Worm (Caenorhabditis elegans) whole organism, L3 larva: ENCODE data around the gene ttbk-5.
A peak's percentile ranks its signal among the peaks of the same experiment; 100 is the strongest.

Source experiments
- ZK546.5 ChIP-seq: sonication (generic microtip); optimal IDR thresholded peaks from 2 replicates; lab custom pipeline; 2017; ENCODE audit warnings: missing biosample characterization, missing genetic modification characterization
- aly-2 ChIP-seq: fragments of 150-350 bp; optimal IDR thresholded peaks from 2 replicates; lab custom pipeline; 2014; ENCODE audit warnings: missing biosample characterization, missing genetic modification characterization
- ama-1 ChIP-seq: fragments of 150-350 bp; optimal IDR thresholded peaks from 2 replicates; lab custom pipeline; 2018
- ceh-28 ChIP-seq: fragments of 150-350 bp; optimal IDR thresholded peaks from 2 replicates; lab custom pipeline; 2014; ENCODE audit warnings: missing biosample characterization, missing genetic modification reagents, missing genetic modification characterization
- ceh-82 ChIP-seq: fragments of 150-350 bp; optimal IDR thresholded peaks from 2 replicates; lab custom pipeline; 2014; ENCODE audit warnings: missing biosample characterization, missing genetic modification characterization
- ceh-9 ChIP-seq: sonication (generic microtip); optimal IDR thresholded peaks from 2 replicates; lab custom pipeline; 2018; ENCODE audit warnings: missing biosample characterization, missing genetic modification characterization
- daf-12 ChIP-seq: fragments of 150-350 bp; optimal IDR thresholded peaks from 2 replicates; lab custom pipeline; 2014; ENCODE audit warnings: missing biosample characterization, missing genetic modification reagents, missing genetic modification characterization
- egl-5 ChIP-seq: fragments of 150-350 bp; optimal IDR thresholded peaks from 2 replicates; lab custom pipeline; 2017; ENCODE audit warnings: missing biosample characterization, missing genetic modification reagents, missing genetic modification characterization, inconsistent platforms
- elt-1 ChIP-seq: fragments of 150-350 bp; optimal IDR thresholded peaks from 2 replicates; lab custom pipeline; 2014; ENCODE audit warnings: missing biosample characterization, missing genetic modification characterization
- elt-3 ChIP-seq, 3 experiments: fragments of 150-350 bp in 1 of 3; sonication (generic microtip) in 2 of 3; optimal IDR thresholded peaks; 2 replicates in 2 of 3; 4 replicates in 1 of 3; lab custom pipeline; 2014 to 2017; ENCODE audit warnings: missing biosample characterization in 3 of 3, missing genetic modification characterization in 3 of 3
- eor-1 ChIP-seq, 2 experiments: fragments of 150-350 bp; optimal IDR thresholded peaks; 2 replicates each; lab custom pipeline; 2014 to 2018; ENCODE audit warnings: missing biosample characterization in 2 of 2, missing genetic modification characterization in 2 of 2
- fkh-10 ChIP-seq: sonication (generic microtip); optimal IDR thresholded peaks from 2 replicates; lab custom pipeline; 2017; ENCODE audit warnings: missing biosample characterization, missing genetic modification reagents, missing genetic modification characterization
- fkh-2 ChIP-seq: fragments of 150-350 bp; optimal IDR thresholded peaks from 2 replicates; lab custom pipeline; 2014; ENCODE audit warnings: missing biosample characterization, missing genetic modification reagents, missing genetic modification characterization
- fos-1 ChIP-seq: fragments of 150-350 bp; optimal IDR thresholded peaks from 2 replicates; lab custom pipeline; 2014; ENCODE audit warnings: missing biosample characterization, missing genetic modification characterization
- hmg-11 ChIP-seq: sonication (generic microtip); optimal IDR thresholded peaks from 2 replicates; lab custom pipeline; 2016; ENCODE audit warnings: missing genetic modification characterization, missing compliant biosample characterization
- jun-1 ChIP-seq: fragments of 150-350 bp; optimal IDR thresholded peaks from 2 replicates; lab custom pipeline; 2014; ENCODE audit warnings: missing biosample characterization, missing genetic modification reagents, missing genetic modification characterization
- lin-15B ChIP-seq: fragments of 150-350 bp; optimal IDR thresholded peaks from 2 replicates; lab custom pipeline; 2014; ENCODE audit warnings: missing biosample characterization, missing genetic modification characterization
- lin-39 ChIP-seq: fragments of 150-350 bp; optimal IDR thresholded peaks from 2 replicates; lab custom pipeline; 2018; ENCODE audit warnings: missing biosample characterization, missing genetic modification reagents, missing genetic modification characterization
- lsy-12 ChIP-seq: sonication (generic microtip); optimal IDR thresholded peaks from 2 replicates; lab custom pipeline; 2016; ENCODE audit warnings: mild to moderate bottlenecking, missing genetic modification characterization, missing compliant biosample characterization
- mml-1 ChIP-seq: fragments of 150-350 bp; sonication (generic microtip); optimal IDR thresholded peaks from 3 replicates; lab custom pipeline; 2014; ENCODE audit warnings: missing biosample characterization, missing genetic modification characterization
- nfya-1 ChIP-seq: sonication (generic microtip); optimal IDR thresholded peaks from 2 replicates; lab custom pipeline; 2017; ENCODE audit warnings: missing genetic modification characterization, mild to moderate bottlenecking, missing compliant biosample characterization, antibody characterized with exemption, moderate library complexity; ENCODE audit not compliant: insufficient read depth
- nhr-11 ChIP-seq: fragments of 150-350 bp; optimal IDR thresholded peaks from 2 replicates; lab custom pipeline; 2014; ENCODE audit warnings: missing biosample characterization, missing genetic modification characterization
- nhr-12 ChIP-seq: fragments of 150-350 bp; optimal IDR thresholded peaks from 2 replicates; lab custom pipeline; 2014; ENCODE audit warnings: missing biosample characterization, missing genetic modification characterization
- nhr-23 ChIP-seq: fragments of 150-350 bp; optimal IDR thresholded peaks from 2 replicates; lab custom pipeline; 2014; ENCODE audit warnings: missing biosample characterization, missing genetic modification reagents, missing genetic modification characterization
- nhr-237 ChIP-seq: fragments of 150-350 bp; optimal IDR thresholded peaks from 2 replicates; lab custom pipeline; 2014; ENCODE audit warnings: missing biosample characterization, missing genetic modification characterization
- nhr-25 ChIP-seq: sonication (generic microtip); optimal IDR thresholded peaks from 2 replicates; lab custom pipeline; 2017; ENCODE audit warnings: missing biosample characterization, missing genetic modification characterization
- nhr-28 ChIP-seq: fragments of 150-350 bp; optimal IDR thresholded peaks from 2 replicates; lab custom pipeline; 2014; ENCODE audit warnings: missing biosample characterization, missing genetic modification characterization
- nhr-67 ChIP-seq: fragments of 150-350 bp; optimal IDR thresholded peaks from 2 replicates; lab custom pipeline; 2014; ENCODE audit warnings: missing biosample characterization, missing genetic modification characterization
- nhr-76 ChIP-seq: fragments of 150-350 bp; sonication (generic microtip); optimal IDR thresholded peaks from 5 replicates; lab custom pipeline; 2014; ENCODE audit warnings: missing biosample characterization, missing genetic modification characterization
- nhr-77 ChIP-seq: fragments of 150-350 bp; optimal IDR thresholded peaks from 2 replicates; lab custom pipeline; 2014; ENCODE audit warnings: missing biosample characterization, missing genetic modification characterization
- pha-4 ChIP-seq: fragments of 150-350 bp; optimal IDR thresholded peaks from 2 replicates; lab custom pipeline; 2014; ENCODE audit warnings: missing biosample characterization, missing genetic modification reagents, missing genetic modification characterization
- pqm-1 ChIP-seq: fragments of 150-350 bp; optimal IDR thresholded peaks from 2 replicates; lab custom pipeline; 2017; ENCODE audit warnings: missing biosample characterization, missing genetic modification characterization, inconsistent platforms
- sea-2 ChIP-seq: fragments of 150-350 bp; sonication (generic microtip); optimal IDR thresholded peaks from 4 replicates; lab custom pipeline; 2014; ENCODE audit warnings: missing biosample characterization, missing genetic modification reagents, missing genetic modification characterization
- skn-1 ChIP-seq: fragments of 150-350 bp; optimal IDR thresholded peaks from 2 replicates; lab custom pipeline; 2014; ENCODE audit warnings: missing biosample characterization, missing genetic modification characterization
- snpc-4 ChIP-seq: fragments of 150-350 bp; optimal IDR thresholded peaks from 2 replicates; lab custom pipeline; 2014; ENCODE audit warnings: missing biosample characterization, missing genetic modification characterization
- tbx-2 ChIP-seq: sonication (generic microtip); optimal IDR thresholded peaks from 2 replicates; lab custom pipeline; 2016; ENCODE audit warnings: mild to moderate bottlenecking, missing genetic modification characterization, missing compliant biosample characterization
- unc-39 ChIP-seq: sonication (generic microtip); optimal IDR thresholded peaks from 4 replicates; lab custom pipeline; 2017; ENCODE audit warnings: missing biosample characterization, missing genetic modification characterization
- unc-62 ChIP-seq: fragments of 150-350 bp; sonication (generic microtip); optimal IDR thresholded peaks from 4 replicates; lab custom pipeline; 2014; ENCODE audit warnings: missing biosample characterization, missing genetic modification reagents, missing genetic modification characterization
- zag-1 ChIP-seq: fragments of 150-350 bp; optimal IDR thresholded peaks from 2 replicates; lab custom pipeline; 2014; ENCODE audit warnings: missing biosample characterization, missing genetic modification characterization
- ztf-11 ChIP-seq: fragments of 150-350 bp; optimal IDR thresholded peaks from 2 replicates; lab custom pipeline; 2014; ENCODE audit warnings: missing biosample characterization, missing genetic modification characterization
- ztf-4 ChIP-seq: fragments of 150-350 bp; optimal IDR thresholded peaks from 2 replicates; lab custom pipeline; 2014; ENCODE audit warnings: missing biosample characterization, missing genetic modification characterization

ttbk-5 gene

DNA sequence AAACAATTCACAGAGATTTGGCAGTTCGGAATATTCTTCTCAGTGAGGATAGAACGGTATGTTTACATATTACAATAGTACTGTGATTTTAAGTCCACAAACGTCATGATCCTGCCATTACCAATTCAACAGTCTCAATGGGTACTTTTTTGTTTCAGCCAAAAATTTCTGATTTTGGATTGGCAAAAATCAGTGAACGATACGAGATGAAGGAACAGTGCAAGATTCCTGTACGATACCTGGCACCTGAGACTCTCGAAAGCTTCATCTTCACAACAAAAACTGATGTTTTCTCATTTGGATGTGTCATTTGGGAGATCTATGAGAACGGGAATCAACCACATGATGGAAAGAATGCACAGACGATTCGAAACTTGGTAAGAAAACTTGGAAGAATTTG lies 12.5 kb upstream of the ttbk-5 start:
- TF ChIP-seq nhr-67 (tag; lab: Kevin White, UChicago) (no peak), elt-3 (tag; optimal IDR thresholded peaks at IDR 0.05; lab: Kevin White, UChicago) (no peak), fos-1 (tag; lab: Kevin White, UChicago) (no peak), unc-39 (tag; lab: Kevin White, UChicago) (no peak), ceh-9 (tag; lab: Kevin White, UChicago) (no peak), mml-1 (tag; lab: Kevin White, UChicago) (no peak), nhr-77 (tag; lab: Kevin White, UChicago) (no peak), pqm-1 (tag; lab: Kevin White, UChicago) (no peak), ztf-11 (tag; lab: Kevin White, UChicago) (no peak), snpc-4 (tag; lab: Kevin White, UChicago) (no peak), elt-1 (tag; lab: Kevin White, UChicago) (no peak), nhr-76 (no peak), daf-12 (tag; lab: Kevin White, UChicago) (no peak)

DNA sequence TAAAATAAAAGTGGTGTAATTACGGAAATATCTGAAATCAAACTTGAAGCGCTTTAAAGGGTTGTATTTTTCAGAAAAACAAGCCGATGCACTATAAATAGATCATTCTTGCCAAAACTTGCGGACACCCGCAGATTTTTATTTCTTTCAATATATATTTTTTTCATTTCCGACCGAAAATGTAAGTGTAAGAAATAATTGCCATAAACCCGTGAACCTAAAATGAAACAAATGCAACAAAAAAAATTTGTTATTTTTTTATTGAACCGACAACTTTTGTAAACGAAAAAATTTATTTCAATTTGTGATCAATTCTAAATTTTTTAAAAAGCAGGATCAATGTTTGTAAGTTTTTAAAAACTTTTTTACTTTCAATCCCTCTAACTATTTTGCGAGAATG lies 9.6 kb upstream of the ttbk-5 start, which contains the start of gene W01B6.6:
TSS of gene W01B6.6 (plus strand) at position 301 of the 400 bp plus-strand sequence.
- TF ChIP-seq nhr-28 (tag; lab: Kevin White, UChicago) (no peak), ceh-82 (tag; lab: Kevin White, UChicago) (no peak), ztf-4 (tag; lab: Kevin White, UChicago) (no peak), ZK546.5 (tag; lab: Kevin White, UChicago) (no peak), pha-4 (tag; lab: Kevin White, UChicago) (no peak), hmg-11 (tag; lab: Kevin White, UChicago) (no peak), elt-1 (tag; lab: Kevin White, UChicago) (no peak)

DNA sequence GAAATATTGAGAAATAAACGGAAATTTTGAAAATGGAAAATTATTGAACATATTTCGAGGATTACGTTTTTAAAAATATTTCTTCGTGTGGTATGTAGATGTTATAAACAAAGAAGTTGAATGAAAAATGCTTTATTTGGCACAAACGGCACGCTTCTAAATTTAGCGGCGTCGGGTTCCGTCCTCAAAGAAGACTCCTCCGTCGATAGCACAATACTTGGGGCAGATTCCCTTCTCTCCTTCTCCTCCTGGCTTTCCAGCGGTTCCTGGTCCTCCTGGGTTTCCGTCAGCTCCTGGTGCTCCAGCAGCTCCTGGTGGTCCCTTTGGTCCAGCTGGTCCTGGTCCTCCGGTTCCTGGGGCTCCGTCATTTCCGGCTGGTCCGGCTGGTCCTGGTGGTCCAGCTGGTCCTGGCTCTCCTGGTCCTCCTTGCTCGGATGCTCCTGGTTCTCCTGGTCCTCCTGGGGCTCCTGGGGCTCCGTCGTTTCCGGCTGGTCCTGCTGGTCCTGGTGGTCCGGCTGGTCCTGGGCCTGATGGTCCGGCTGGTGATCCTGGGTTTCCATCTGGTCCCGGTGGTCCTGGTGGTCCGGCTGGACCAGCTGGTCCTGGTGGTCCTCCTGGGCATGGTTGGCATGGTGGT lies 6.0 kb upstream of the ttbk-5 start, which contains the start of gene W01B6.8:
TSS of gene W01B6.8 (minus strand) at position 51 of the 637 bp plus-strand sequence.
- no peak for TF ChIP-seq jun-1 (tag; lab: Kevin White, UChicago)
- no peak for TF ChIP-seq fos-1 (tag; lab: Kevin White, UChicago)
- TF ChIP-seq nhr-11 = no peak
- no peak for TF ChIP-seq nhr-23
- no peak for TF ChIP-seq nhr-67 (tag; lab: Kevin White, UChicago)
- no peak for TF ChIP-seq ceh-82 (tag; lab: Kevin White, UChicago)
- no peak for TF ChIP-seq fkh-10 (GFP tag; lab: Kevin White, UChicago)
- no peak for TF ChIP-seq ztf-4 (tag; lab: Kevin White, UChicago)
- TF ChIP-seq snpc-4 (tag; lab: Kevin White, UChicago) = no peak
- TF ChIP-seq, all 47 proteins: peak for 0

DNA sequence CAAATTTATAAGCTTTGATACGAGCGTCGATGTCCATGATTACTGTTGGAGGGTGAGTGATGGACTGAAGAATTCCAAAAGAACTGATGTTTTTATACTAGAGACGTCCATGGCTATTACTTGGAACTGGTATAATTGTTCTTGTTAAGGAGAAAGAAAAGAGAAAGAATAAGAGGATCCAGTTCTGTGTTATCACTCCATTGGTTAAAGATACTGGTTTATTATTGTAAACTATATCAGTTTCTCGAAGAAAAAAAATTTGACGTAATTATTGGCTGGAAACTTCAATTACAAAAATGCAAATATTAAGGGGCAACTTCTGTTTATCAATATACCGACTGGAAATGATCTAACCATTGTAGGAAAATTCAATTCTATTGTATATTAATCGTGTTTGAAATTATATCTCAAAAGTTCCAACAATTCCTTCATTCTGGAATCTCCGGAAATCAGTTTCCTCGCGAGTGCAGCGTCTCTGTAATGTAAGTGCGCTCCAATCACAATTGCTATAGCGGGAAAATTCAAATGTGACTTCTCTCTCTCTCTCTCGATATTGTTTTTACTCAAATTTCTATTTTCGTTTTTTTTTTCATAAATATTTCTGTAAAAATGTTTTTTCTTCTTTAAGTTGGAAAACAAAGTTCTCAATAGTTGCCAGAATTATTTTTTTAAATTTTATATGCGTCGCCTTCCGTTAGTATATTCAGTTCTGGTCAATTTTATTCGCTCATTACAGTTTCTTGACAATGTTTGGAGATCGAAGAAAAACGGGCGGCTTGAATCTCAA lies 4.9 kb upstream of the ttbk-5 start, which contains the start of the genes col-2 and ndc-80:
TSS of gene col-2 (minus strand) at position 51 of the 787 bp plus-strand sequence.
TSS of gene ndc-80 (plus strand) at position 737 of the 787 bp plus-strand sequence.
- TF ChIP-seq nhr-12 (tag; lab: Kevin White, UChicago) (no peak), skn-1 (peak; percentile 4), lsy-12 (tag; lab: Kevin White, UChicago) (no peak), ZK546.5 (tag; lab: Kevin White, UChicago) (no peak), eor-1 (tag; optimal IDR thresholded peaks at IDR 0.05; lab: Kevin White, UChicago) (no peak), fkh-10 (GFP tag; lab: Kevin White, UChicago) (peak; percentile 23), nhr-11 (no peak), nhr-28 (tag; lab: Kevin White, UChicago) (no peak), elt-3 (tag; optimal IDR thresholded peaks at IDR 0.05; lab: Kevin White, UChicago) (no peak), lin-15B (tag; lab: Kevin White, UChicago) (peak; percentile 93), fkh-2 (no peak), zag-1 (tag; lab: Kevin White, UChicago) (no peak), pha-4 (tag; lab: Kevin White, UChicago) (no peak), unc-62 (GFP tag; lab: Kevin White, UChicago) (no peak), jun-1 (tag; lab: Kevin White, UChicago) (peak; percentile 10), mml-1 (tag; lab: Kevin White, UChicago) (no peak), ztf-11 (tag; lab: Kevin White, UChicago) (no peak), sea-2 (GFP tag; lab: Kevin White, UChicago) (no peak), nhr-237 (tag; lab: Kevin White, UChicago) (no peak), ama-1 (no peak), nhr-23 (peak; percentile 54), tbx-2 (tag; lab: Kevin White, UChicago) (no peak), ceh-28 (tag; lab: Kevin White, UChicago) (no peak), egl-5 (tag; lab: Kevin White, UChicago) (no peak), ceh-9 (tag; lab: Kevin White, UChicago) (no peak), nfya-1 (tag; lab: Kevin White, UChicago) (peak; percentile 84), hmg-11 (tag; lab: Kevin White, UChicago) (no peak), ceh-82 (tag; lab: Kevin White, UChicago) (no peak), fos-1 (tag; lab: Kevin White, UChicago) (no peak), nhr-25 (peak; percentile 70), ztf-4 (tag; lab: Kevin White, UChicago) (no peak), aly-2 (tag; lab: Kevin White, UChicago) (no peak), nhr-67 (tag; lab: Kevin White, UChicago) (no peak), lin-39 (tag; lab: Kevin White, UChicago) (peak; percentile 70), pqm-1 (tag; lab: Kevin White, UChicago) (peak; percentile 17)
